Worm (Caenorhabditis elegans) whole organism, mixed stage, embryonic: ENCODE results near the gene hsp-12.2.

ENCODE experiments used
- M03D4.4 ChIP-seq: sonication (generic microtip); optimal IDR thresholded peaks from 2 replicates; lab custom pipeline; 2017; ENCODE audit warnings: mild to moderate bottlenecking, missing genetic modification characterization, missing compliant biosample characterization
- blmp-1 ChIP-seq: fragments of 150-350 bp; optimal IDR thresholded peaks from 2 replicates; lab custom pipeline; 2014; ENCODE audit warnings: missing biosample characterization, missing genetic modification characterization
- ceh-39 ChIP-seq: fragments of 150-350 bp; optimal IDR thresholded peaks from 2 replicates; lab custom pipeline; 2014; ENCODE audit warnings: missing biosample characterization, missing genetic modification characterization
- ceh-43 ChIP-seq: fragments of 200-800 bp; sonication (Bioruptor generic); optimal IDR thresholded peaks from 2 replicates; lab custom pipeline; 2018; ENCODE audit warnings: mild to moderate bottlenecking, missing genetic modification characterization, moderate library complexity, missing compliant biosample characterization
- ceh-83 ChIP-seq: fragments of 200-800 bp; sonication (Bioruptor generic); optimal IDR thresholded peaks from 2 replicates; lab custom pipeline; 2018; ENCODE audit warnings: mild to moderate bottlenecking, missing genetic modification characterization, missing compliant biosample characterization
- ces-1 ChIP-seq: fragments of 150-350 bp; optimal IDR thresholded peaks from 2 replicates; lab custom pipeline; 2014; ENCODE audit warnings: missing biosample characterization, missing genetic modification reagents, missing genetic modification characterization
- drap-1 ChIP-seq: fragments of 200-800 bp; sonication (Bioruptor generic); optimal IDR thresholded peaks from 3 replicates; lab custom pipeline; 2018; ENCODE audit warnings: mild to moderate bottlenecking, missing genetic modification characterization, missing compliant biosample characterization
- elt-3 ChIP-seq: fragments of 150-350 bp; optimal IDR thresholded peaks from 2 replicates; lab custom pipeline; 2014; ENCODE audit warnings: missing biosample characterization, missing genetic modification characterization
- flh-1 ChIP-seq: fragments of 200-800 bp; sonication (Bioruptor generic); optimal IDR thresholded peaks from 2 replicates; lab custom pipeline; 2018; ENCODE audit warnings: mild to moderate bottlenecking, missing genetic modification characterization, moderate library complexity, missing compliant biosample characterization
- ham-2 ChIP-seq: fragments of 200-800 bp; sonication (Bioruptor generic); optimal IDR thresholded peaks from 2 replicates; lab custom pipeline; 2018; ENCODE audit warnings: mild to moderate bottlenecking, missing genetic modification characterization, missing compliant biosample characterization
- hlh-1 ChIP-seq: fragments of 150-350 bp; optimal IDR thresholded peaks from 2 replicates; lab custom pipeline; 2014; ENCODE audit warnings: missing biosample characterization, missing genetic modification reagents, missing genetic modification characterization
- lin-13 ChIP-seq: fragments of 150-350 bp; optimal IDR thresholded peaks from 2 replicates; lab custom pipeline; 2014; ENCODE audit warnings: missing biosample characterization, missing genetic modification characterization
- lsy-2 ChIP-seq: fragments of 150-350 bp; optimal IDR thresholded peaks from 2 replicates; lab custom pipeline; 2014; ENCODE audit warnings: missing biosample characterization, missing genetic modification characterization
- mab-5 ChIP-seq: fragments of 150-350 bp; optimal IDR thresholded peaks from 2 replicates; lab custom pipeline; 2014; ENCODE audit warnings: missing biosample characterization, missing genetic modification characterization
- mep-1 ChIP-seq: fragments of 150-350 bp; optimal IDR thresholded peaks from 2 replicates; lab custom pipeline; 2017; ENCODE audit warnings: missing biosample characterization, missing genetic modification reagents, missing genetic modification characterization, inconsistent platforms
- nhr-12 ChIP-seq: fragments of 150-350 bp; optimal IDR thresholded peaks from 2 replicates; lab custom pipeline; 2014; ENCODE audit warnings: missing biosample characterization, missing genetic modification characterization
- nhr-2 ChIP-seq: fragments of 150-350 bp; optimal IDR thresholded peaks from 2 replicates; lab custom pipeline; 2014; ENCODE audit warnings: missing biosample characterization, missing genetic modification characterization
- nhr-237 ChIP-seq: fragments of 150-350 bp; optimal IDR thresholded peaks from 2 replicates; lab custom pipeline; 2014; ENCODE audit warnings: missing biosample characterization, missing genetic modification characterization
- nhr-28 ChIP-seq: fragments of 150-350 bp; optimal IDR thresholded peaks from 2 replicates; lab custom pipeline; 2014; ENCODE audit warnings: missing biosample characterization, missing genetic modification characterization
- nhr-76 ChIP-seq: sonication (generic microtip); optimal IDR thresholded peaks from 2 replicates; lab custom pipeline; 2017; ENCODE audit warnings: missing biosample characterization, missing genetic modification characterization
- pha-4 ChIP-seq: fragments of 150-350 bp; optimal IDR thresholded peaks from 2 replicates; lab custom pipeline; 2018; ENCODE audit warnings: missing biosample characterization, missing genetic modification reagents, missing genetic modification characterization
- sem-2 ChIP-seq: fragments of 200-800 bp; sonication (Bioruptor generic); optimal IDR thresholded peaks from 2 replicates; lab custom pipeline; 2018; ENCODE audit warnings: mild to moderate bottlenecking, missing genetic modification characterization, missing compliant biosample characterization
- snpc-4 ChIP-seq: fragments of 150-350 bp; optimal IDR thresholded peaks from 2 replicates; lab custom pipeline; 2014; ENCODE audit warnings: missing biosample characterization, missing genetic modification characterization
- sptf-1 ChIP-seq: sonication (generic microtip); optimal IDR thresholded peaks from 2 replicates; lab custom pipeline; 2017; ENCODE audit warnings: mild to moderate bottlenecking, missing genetic modification characterization, moderate library complexity, missing compliant biosample characterization
- unc-120 ChIP-seq: sonication (generic microtip); optimal IDR thresholded peaks from 2 replicates; lab custom pipeline; 2017; ENCODE audit warnings: missing genetic modification characterization, missing compliant biosample characterization; ENCODE audit not compliant: poor library complexity, severe bottlenecking
- unc-39 ChIP-seq: fragments of 150-350 bp; optimal IDR thresholded peaks from 2 replicates; lab custom pipeline; 2014; ENCODE audit warnings: missing biosample characterization, missing genetic modification characterization
- unc-62 ChIP-seq: fragments of 150-350 bp; optimal IDR thresholded peaks from 2 replicates; lab custom pipeline; 2014; ENCODE audit warnings: missing biosample characterization, missing genetic modification reagents, missing genetic modification characterization
- zip-8 ChIP-seq: fragments of 150-350 bp; optimal IDR thresholded peaks from 2 replicates; lab custom pipeline; 2014; ENCODE audit warnings: missing biosample characterization, missing genetic modification characterization
- ztf-11 ChIP-seq: fragments of 150-350 bp; optimal IDR thresholded peaks from 2 replicates; lab custom pipeline; 2014; ENCODE audit warnings: missing biosample characterization, missing genetic modification characterization

The hsp-12.2 gene

ce11 chrIII:8164771-8165170, 26.9 kb downstream of the hsp-12.2 start:
- TF ChIP-seq snpc-4 (tag; lab: Kevin White, UChicago) (no peak), nhr-12 (tag; lab: Kevin White, UChicago) (no peak), ceh-39 (tag; lab: Kevin White, UChicago) (no peak), ham-2 (GFP tag; lab: Kevin White, UChicago) (no peak), ztf-11 (tag; lab: Kevin White, UChicago) (no peak), nhr-2 (tag; lab: Kevin White, UChicago) (no peak), flh-1 (GFP tag; lab: Kevin White, UChicago) (no peak), drap-1 (GFP tag; lab: Kevin White, UChicago) (no peak), lsy-2 (tag; lab: Kevin White, UChicago) (no peak), ces-1 (GFP tag; lab: Kevin White, UChicago) (no peak), ceh-83 (GFP tag; lab: Kevin White, UChicago) (no peak), pha-4 (no peak), unc-120 (tag; lab: Kevin White, UChicago) (no peak)

ce11 chrIII:8172609-8173133, 34.8 kb downstream of the hsp-12.2 start:
- TF ChIP-seq mab-5 (tag; lab: Kevin White, UChicago) (no peak), sptf-1 (tag; lab: Kevin White, UChicago) (no peak), unc-39 (tag; lab: Kevin White, UChicago) (no peak), drap-1 (GFP tag; lab: Kevin White, UChicago) (no peak), lin-13 (no peak), hlh-1 (tag; lab: Kevin White, UChicago) (peak; percentile 50)

- no peak for TF ChIP-seq blmp-1 (tag; lab: Kevin White, UChicago)
- no peak for TF ChIP-seq ceh-83 (GFP tag; lab: Kevin White, UChicago)
- TF ChIP-seq ztf-11 (tag; lab: Kevin White, UChicago), result no peak
- no peak for TF ChIP-seq lin-13
- TF ChIP-seq ces-1 (GFP tag; lab: Kevin White, UChicago), result no peak
- TF ChIP-seq snpc-4 (tag; lab: Kevin White, UChicago), result no peak
Observed at ce11 chrIII:8175263-8175662, 37.4 kb downstream of the hsp-12.2 start.

- TF ChIP-seq ces-1 (GFP tag; lab: Kevin White, UChicago) (no peak), snpc-4 (tag; lab: Kevin White, UChicago) (no peak), nhr-2 (tag; lab: Kevin White, UChicago) (no peak), blmp-1 (tag; lab: Kevin White, UChicago) (no peak), ham-2 (GFP tag; lab: Kevin White, UChicago) (no peak), nhr-76 (no peak), elt-3 (tag; lab: Kevin White, UChicago) (no peak), lsy-2 (tag; lab: Kevin White, UChicago) (no peak)
Observed at ce11 chrIII:8176265-8176664, 38.4 kb downstream of the hsp-12.2 start, which contains the start of gene C50C3.12. Gene C50C3.12, plus strand, starts transcription at chrIII:8176565.

- no peak for TF ChIP-seq ztf-11 (tag; lab: Kevin White, UChicago)
- TF ChIP-seq drap-1 (GFP tag; lab: Kevin White, UChicago), result no peak
- TF ChIP-seq nhr-76, result no peak
- no peak for TF ChIP-seq ham-2 (GFP tag; lab: Kevin White, UChicago)
- no peak for TF ChIP-seq M03D4.4 (tag; lab: Kevin White, UChicago)
- no peak for TF ChIP-seq sem-2 (GFP tag; lab: Kevin White, UChicago)
- no peak for TF ChIP-seq snpc-4 (tag; lab: Kevin White, UChicago)
- TF ChIP-seq flh-1 (GFP tag; lab: Kevin White, UChicago), result no peak
- no peak for TF ChIP-seq ceh-43
- TF ChIP-seq lin-13, result no peak
- no peak for TF ChIP-seq sptf-1 (tag; lab: Kevin White, UChicago)
Observed at ce11 chrIII:8178924-8179323, 41.0 kb downstream of the hsp-12.2 start, which contains the start of gene C50C3.5. Gene C50C3.5, plus strand, starts transcription at chrIII:8179224.

- no peak for TF ChIP-seq ces-1 (GFP tag; lab: Kevin White, UChicago)
- TF ChIP-seq mab-5 (tag; lab: Kevin White, UChicago), result no peak
- TF ChIP-seq drap-1 (GFP tag; lab: Kevin White, UChicago), result no peak
- TF ChIP-seq nhr-237 (tag; lab: Kevin White, UChicago), result no peak
- no peak for TF ChIP-seq unc-62 (GFP tag; lab: Kevin White, UChicago)
- no peak for TF ChIP-seq unc-39 (tag; lab: Kevin White, UChicago)
- no peak for TF ChIP-seq lsy-2 (tag; lab: Kevin White, UChicago)
- TF ChIP-seq mep-1 (tag; lab: Kevin White, UChicago), result no peak
- no peak for TF ChIP-seq sem-2 (GFP tag; lab: Kevin White, UChicago)
- no peak for TF ChIP-seq zip-8 (tag; lab: Kevin White, UChicago)
- no peak for TF ChIP-seq elt-3 (tag; lab: Kevin White, UChicago)
- TF ChIP-seq ceh-43, result no peak
- TF ChIP-seq lin-13, result no peak
- TF ChIP-seq nhr-28 (tag; lab: Kevin White, UChicago), result no peak
Observed at ce11 chrIII:8181581-8181980, 43.7 kb downstream of the hsp-12.2 start, which contains the start of gene spc-2. Gene spc-2, plus strand, starts transcription at chrIII:8181881.
